Comparison of ENCODE assay signal across 1 fruit fly cellular context in genomic region chr3R:25532406-25533225, dm6.
TF ChIP-seq lines count a peak whose summit lies in the region.

No protein-coding gene starts in this region.

TF ChIP-seq in whole organism, embryonic, 481 proteins besides CTCF, POLR2A, EP300 and RAD21 (continued from another document and continues in another):
- TF ChIP-seq Camta (GFP tag; optimal IDR thresholded peaks at IDR 0.05; lab: Kevin White, UChicago) (no peak), tx (GFP tag; optimal IDR thresholded peaks at IDR 0.05; lab: Kevin White, UChicago) (no peak), wor (GFP tag; IDR thresholded peaks at IDR 0.05; lab: Robert Waterston, UW) (no peak), CG12744 (GFP tag; optimal IDR thresholded peaks at IDR 0.05; lab: Kevin White, UChicago) (no peak), Aef1 (GFP tag; IDR thresholded peaks at IDR 0.05; lab: Robert Waterston, UW) (0 out of 3 replicates have a peak, but pooled peaks have one; percentile 14), scrt (GFP tag; optimal IDR thresholded peaks at IDR 0.05; lab: Kevin White, UChicago) (no peak), en (GFP tag; optimal IDR thresholded peaks at IDR 0.05; lab: Kevin White, UChicago) (no peak), Doc3 (GFP tag; IDR thresholded peaks at IDR 0.05; lab: Robert Waterston, UW; ENCODE audit: partially characterized antibody) (no peak), nerfin-1 (tag; optimal IDR thresholded peaks at IDR 0.05; lab: Kevin White, UChicago) (no peak), ham (GFP tag; IDR thresholded peaks at IDR 0.05; lab: Robert Waterston, UW) (no peak), Hmr (GFP tag; optimal IDR thresholded peaks at IDR 0.05; lab: Kevin White, UChicago) (no peak), CG3847 (GFP tag; IDR thresholded peaks at IDR 0.05; lab: Robert Waterston, UW) (no peak), dysf (GFP tag; IDR thresholded peaks at IDR 0.05; lab: Robert Waterston, UW) (0 out of 3 replicates have a peak, but pooled peaks have one; percentile 28), aop (GFP tag; IDR thresholded peaks at IDR 0.05; lab: Robert Waterston, UW) (no peak), CG10543 (GFP tag; optimal IDR thresholded peaks at IDR 0.05; lab: Kevin White, UChicago) (no peak), lov (optimal IDR thresholded peaks at IDR 0.05; lab: Kevin White, UChicago) (no peak), lov (GFP tag; IDR thresholded peaks at IDR 0.05; lab: Robert Waterston, UW) (no peak), pan (optimal IDR thresholded peaks at IDR 0.05; lab: Kevin White, UChicago) (no peak), pan (GFP tag; optimal IDR thresholded peaks at IDR 0.05 in 1 of 2, IDR thresholded peaks at IDR 0.05 in 1 of 2) (peak in 1 of 2 experiments; percentile 25), zen2 (GFP tag; IDR thresholded peaks at IDR 0.05; lab: Robert Waterston, UW; ENCODE audit: partially characterized antibody) (no peak), slou (GFP tag; optimal IDR thresholded peaks at IDR 0.05; lab: Kevin White, UChicago) (no peak), Deaf1 (tag; optimal IDR thresholded peaks at IDR 0.05; lab: Kevin White, UChicago) (no peak), HmgD (GFP tag; optimal IDR thresholded peaks at IDR 0.05; lab: Kevin White, UChicago) (no peak), pum (GFP tag; optimal IDR thresholded peaks at IDR 0.05; lab: Kevin White, UChicago) (no peak), ranshi (GFP tag; IDR thresholded peaks at IDR 0.05; lab: Robert Waterston, UW) (no peak), CG2889 (GFP tag; IDR thresholded peaks at IDR 0.05; lab: Robert Waterston, UW) (no peak), HHEX (GFP tag; optimal IDR thresholded peaks at IDR 0.05; lab: Kevin White, UChicago) (no peak), C15 (GFP tag; IDR thresholded peaks at IDR 0.05; lab: Robert Waterston, UW) (no peak), CG6254 (GFP tag; optimal IDR thresholded peaks at IDR 0.05; lab: Kevin White, UChicago) (no peak), CG13296 (GFP tag; optimal IDR thresholded peaks at IDR 0.05; lab: Kevin White, UChicago) (no peak), az2 (GFP tag; optimal IDR thresholded peaks at IDR 0.05; lab: Kevin White, UChicago) (no peak), hkb (optimal IDR thresholded peaks at IDR 0.05; lab: Kevin White, UChicago) (no peak), hkb (GFP tag; IDR thresholded peaks at IDR 0.05; lab: Robert Waterston, UW) (no peak), Jarid2 (GFP tag; optimal IDR thresholded peaks at IDR 0.05; lab: Kevin White, UChicago) (no peak), gro (GFP tag; optimal IDR thresholded peaks at IDR 0.05; lab: Kevin White, UChicago) (no peak), crc (GFP tag; optimal IDR thresholded peaks at IDR 0.05; lab: Kevin White, UChicago) (no peak), CG14965 (GFP tag; optimal IDR thresholded peaks at IDR 0.05; lab: Kevin White, UChicago; ENCODE audit: borderline replicate concordance) (no peak), chn (GFP tag; optimal IDR thresholded peaks at IDR 0.05; lab: Kevin White, UChicago) (no peak), sima (GFP tag; optimal IDR thresholded peaks at IDR 0.05; lab: Kevin White, UChicago) (no peak), gcm (GFP tag; optimal IDR thresholded peaks at IDR 0.05; lab: Kevin White, UChicago) (no peak), CG5953 (GFP tag; IDR thresholded peaks at IDR 0.05; lab: Robert Waterston, UW) (no peak), Ets65A (GFP tag; lab: Kevin White, UChicago) (no peak), mam (GFP tag; optimal IDR thresholded peaks at IDR 0.05; lab: Kevin White, UChicago) (no peak), dati (GFP tag; IDR thresholded peaks at IDR 0.05; lab: Robert Waterston, UW) (no peak), lmd (GFP tag; IDR thresholded peaks at IDR 0.05; lab: Robert Waterston, UW) (no peak), unc-4 (GFP tag; IDR thresholded peaks at IDR 0.05; lab: Robert Waterston, UW; ENCODE audit: partially characterized antibody) (no peak), jigr1 (GFP tag; IDR thresholded peaks at IDR 0.05; lab: Robert Waterston, UW) (no peak), CG7372 (GFP tag; IDR thresholded peaks at IDR 0.05; lab: Robert Waterston, UW) (no peak), HLH4C (GFP tag; IDR thresholded peaks at IDR 0.05; lab: Robert Waterston, UW; ENCODE audit: partially characterized antibody) (no peak), CG11560 (tag; IDR thresholded peaks at IDR 0.05; lab: Robert Waterston, UW) (no peak), Oli (tag; optimal IDR thresholded peaks at IDR 0.05; lab: Kevin White, UChicago) (no peak), CG17385 (GFP tag; optimal IDR thresholded peaks at IDR 0.05; lab: Kevin White, UChicago) (no peak), CG30403 (GFP tag; optimal IDR thresholded peaks at IDR 0.05; lab: Kevin White, UChicago) (peak; percentile 20), eyg (GFP tag; optimal IDR thresholded peaks at IDR 0.05; lab: Kevin White, UChicago) (no peak), CG4617 (GFP tag; optimal IDR thresholded peaks at IDR 0.05; lab: Kevin White, UChicago; ENCODE audit: borderline replicate concordance) (no peak), Hmx (GFP tag; optimal IDR thresholded peaks at IDR 0.05; lab: Kevin White, UChicago) (no peak), Med (GFP tag; lab: Kevin White, UChicago) (no peak), cato (GFP tag; optimal IDR thresholded peaks at IDR 0.05; lab: Kevin White, UChicago; ENCODE audit: borderline replicate concordance) (no peak), fd96Cb (tag; optimal IDR thresholded peaks at IDR 0.05; lab: Kevin White, UChicago) (no peak), dm (GFP tag; optimal IDR thresholded peaks at IDR 0.05; lab: Kevin White, UChicago) (no peak), CG11085 (GFP tag; IDR thresholded peaks at IDR 0.05; lab: Robert Waterston, UW) (no peak), CG4854 (GFP tag; optimal IDR thresholded peaks at IDR 0.05; lab: Kevin White, UChicago) (no peak), zf30C (GFP tag; optimal IDR thresholded peaks at IDR 0.05; lab: Kevin White, UChicago) (no peak), CG12236 (GFP tag; optimal IDR thresholded peaks at IDR 0.05; lab: Kevin White, UChicago) (no peak), zfh1 (GFP tag; IDR thresholded peaks at IDR 0.05; lab: Robert Waterston, UW) (no peak), CG7271 (tag; optimal IDR thresholded peaks at IDR 0.05; lab: Kevin White, UChicago) (no peak), run (tag; optimal IDR thresholded peaks at IDR 0.05; lab: Kevin White, UChicago) (no peak), ewg (GFP tag; optimal IDR thresholded peaks at IDR 0.05; lab: Kevin White, UChicago) (no peak), CG9727 (GFP tag; optimal IDR thresholded peaks at IDR 0.05; lab: Kevin White, UChicago) (no peak), CG6175 (GFP tag; IDR thresholded peaks at IDR 0.05; lab: Robert Waterston, UW) (no peak), CG12299 (tag; optimal IDR thresholded peaks at IDR 0.05; lab: Kevin White, UChicago) (no peak), CG30020 (tag; optimal IDR thresholded peaks at IDR 0.05; lab: Kevin White, UChicago) (no peak), gem (tag; optimal IDR thresholded peaks at IDR 0.05; lab: Kevin White, UChicago) (peak; percentile 64), tup (GFP tag; optimal IDR thresholded peaks at IDR 0.05; lab: Kevin White, UChicago) (no peak), CG4360 (GFP tag; IDR thresholded peaks at IDR 0.05; lab: Robert Waterston, UW) (no peak), sug (tag; optimal IDR thresholded peaks at IDR 0.05; lab: Kevin White, UChicago) (no peak), Sox100B (GFP tag; optimal IDR thresholded peaks at IDR 0.05; lab: Kevin White, UChicago) (peak; percentile 31), dmrt11E (tag; optimal IDR thresholded peaks at IDR 0.05; lab: Kevin White, UChicago) (peak; percentile 40), Oaz (GFP tag; IDR thresholded peaks at IDR 0.05; lab: Robert Waterston, UW) (no peak), ci (GFP tag; IDR thresholded peaks at IDR 0.05; lab: Robert Waterston, UW) (0 out of 3 replicates have a peak, but pooled peaks have one; percentile 5), E2f1 (GFP tag; IDR thresholded peaks at IDR 0.05; lab: Robert Waterston, UW) (no peak), H2.0 (GFP tag; IDR thresholded peaks at IDR 0.05; lab: Robert Waterston, UW) (no peak), CG10147 (GFP tag; optimal IDR thresholded peaks at IDR 0.05; lab: Kevin White, UChicago) (no peak), CG7556 (GFP tag; optimal IDR thresholded peaks at IDR 0.05; lab: Kevin White, UChicago) (peak; percentile 11), ac (GFP tag; optimal IDR thresholded peaks at IDR 0.05; lab: Kevin White, UChicago) (no peak), ara (GFP tag; IDR thresholded peaks at IDR 0.05; lab: Robert Waterston, UW) (no peak), H15 (GFP tag; IDR thresholded peaks at IDR 0.05; lab: Robert Waterston, UW) (no peak), Mes4 (GFP tag; optimal IDR thresholded peaks at IDR 0.05; lab: Kevin White, UChicago) (no peak), CG7745 (tag; optimal IDR thresholded peaks at IDR 0.05; lab: Kevin White, UChicago) (no peak), Doc2 (GFP tag; IDR thresholded peaks at IDR 0.05; lab: Robert Waterston, UW) (no peak), HLH54F (GFP tag; optimal IDR thresholded peaks at IDR 0.05; lab: Kevin White, UChicago) (no peak), Ssrp (tag; optimal IDR thresholded peaks at IDR 0.05; lab: Kevin White, UChicago) (no peak), Chrac-16 (GFP tag; optimal IDR thresholded peaks at IDR 0.05; lab: Kevin White, UChicago) (no peak), Ravus (GFP tag; IDR thresholded peaks at IDR 0.05; lab: Robert Waterston, UW) (no peak), CG9817 (tag; optimal IDR thresholded peaks at IDR 0.05; lab: Kevin White, UChicago) (no peak), CG8290 (GFP tag; optimal IDR thresholded peaks at IDR 0.05; lab: Kevin White, UChicago) (no peak), CG8290 (tag; optimal IDR thresholded peaks at IDR 0.05; lab: Kevin White, UChicago) (no peak), CG17912 (GFP tag; optimal IDR thresholded peaks at IDR 0.05; lab: Kevin White, UChicago) (no peak), Adf1 (GFP tag; IDR thresholded peaks at IDR 0.05; lab: Robert Waterston, UW) (no peak), knrl (GFP tag; IDR thresholded peaks at IDR 0.05; lab: Robert Waterston, UW; ENCODE audit: partially characterized antibody) (no peak), otp (GFP tag; IDR thresholded peaks at IDR 0.05; lab: Robert Waterston, UW) (no peak), Gug (GFP tag; IDR thresholded peaks at IDR 0.05; lab: Robert Waterston, UW) (no peak), CG16813 (GFP tag; IDR thresholded peaks at IDR 0.05; lab: Robert Waterston, UW; ENCODE audit: partially characterized antibody) (no peak), NC2β (GFP tag; optimal IDR thresholded peaks at IDR 0.05; lab: Kevin White, UChicago) (no peak), HLHmδ (GFP tag; optimal IDR thresholded peaks at IDR 0.05; lab: Kevin White, UChicago) (no peak), CG10654 (GFP tag; optimal IDR thresholded peaks at IDR 0.05; lab: Kevin White, UChicago) (no peak), CG16863 (GFP tag; optimal IDR thresholded peaks at IDR 0.05; lab: Kevin White, UChicago) (no peak), ssp (GFP tag; IDR thresholded peaks at IDR 0.05; lab: Robert Waterston, UW) (no peak), CrebB (tag; optimal IDR thresholded peaks at IDR 0.05; lab: Kevin White, UChicago) (no peak), stc (GFP tag; IDR thresholded peaks at IDR 0.05; lab: Robert Waterston, UW) (no peak), CG18476 (GFP tag; optimal IDR thresholded peaks at IDR 0.05; lab: Kevin White, UChicago) (no peak), fd102C (GFP tag; optimal IDR thresholded peaks at IDR 0.05; lab: Kevin White, UChicago) (no peak), cwo (GFP tag; optimal IDR thresholded peaks at IDR 0.05; lab: Kevin White, UChicago) (no peak), maf-S (GFP tag; optimal IDR thresholded peaks at IDR 0.05; lab: Kevin White, UChicago) (no peak), croc (GFP tag; conservative IDR thresholded peaks at IDR 0.05; lab: Robert Waterston, UW) (no peak), toy (GFP tag; IDR thresholded peaks at IDR 0.05; lab: Robert Waterston, UW) (no peak), zen (tag; optimal IDR thresholded peaks at IDR 0.05; lab: Kevin White, UChicago) (no peak), seq (GFP tag; IDR thresholded peaks at IDR 0.05; lab: Robert Waterston, UW) (no peak), CG7928 (GFP tag; optimal IDR thresholded peaks at IDR 0.05; lab: Kevin White, UChicago) (no peak), CG11247 (GFP tag; IDR thresholded peaks at IDR 0.05; lab: Robert Waterston, UW) (no peak), Mrtf (GFP tag; IDR thresholded peaks at IDR 0.05; lab: Robert Waterston, UW) (no peak), CG2202 (tag; optimal IDR thresholded peaks at IDR 0.05; lab: Kevin White, UChicago) (no peak), CG3995 (GFP tag; optimal IDR thresholded peaks at IDR 0.05; lab: Kevin White, UChicago) (no peak), CG10431 (GFP tag; optimal IDR thresholded peaks at IDR 0.05; lab: Kevin White, UChicago) (no peak), sob (GFP tag; IDR thresholded peaks at IDR 0.05; lab: Robert Waterston, UW) (peak; percentile 16; the same call in 1 of the 2 replicates), trh (GFP tag; optimal IDR thresholded peaks at IDR 0.05; lab: Kevin White, UChicago) (no peak), nmo (GFP tag; optimal IDR thresholded peaks at IDR 0.05; lab: Kevin White, UChicago) (peak; percentile 30), fd64A (GFP tag; optimal IDR thresholded peaks at IDR 0.05; lab: Kevin White, UChicago) (no peak), Spps (tag; optimal IDR thresholded peaks at IDR 0.05; lab: Kevin White, UChicago) (no peak), gfzf (GFP tag; optimal IDR thresholded peaks at IDR 0.05; lab: Kevin White, UChicago) (no peak), CG8478 (optimal IDR thresholded peaks at IDR 0.05; lab: Kevin White, UChicago) (no peak), fu2 (GFP tag; optimal IDR thresholded peaks at IDR 0.05; lab: Kevin White, UChicago) (no peak), CG15696 (tag; optimal IDR thresholded peaks at IDR 0.05; lab: Kevin White, UChicago) (no peak), row (GFP tag; IDR thresholded peaks at IDR 0.05; lab: Robert Waterston, UW) (peak; percentile 49), tap (tag; optimal IDR thresholded peaks at IDR 0.05; lab: Kevin White, UChicago) (no peak), mld (GFP tag; IDR thresholded peaks at IDR 0.05; lab: Robert Waterston, UW; ENCODE audit: partially characterized antibody) (no peak), HmgZ (tag; optimal IDR thresholded peaks at IDR 0.05; lab: Kevin White, UChicago) (no peak), CG14050 (GFP tag; IDR thresholded peaks at IDR 0.05; lab: Robert Waterston, UW) (no peak), chinmo (GFP tag; IDR thresholded peaks at IDR 0.05; lab: Robert Waterston, UW; ENCODE audit: partially characterized antibody) (0 out of 4 replicates have a peak, but pooled peaks have one; percentile 42), CG1647 (GFP tag; optimal IDR thresholded peaks at IDR 0.05; lab: Kevin White, UChicago) (no peak)
